Fruit fly (Drosophila melanogaster) whole organism, pupa: Measurements from ENCODE around the gene CG13609.

Experiments
- CG10348 ChIP-seq: fragments of 200-800 bp; sonication (Bioruptor generic); IDR thresholded peaks from 2 replicates; pipeline ENCODE4 v1.3.6; 2022; ENCODE audit warnings: missing biosample characterization, missing genetic modification characterization
- CG17806 ChIP-seq: fragments of 200-800 bp; sonication (Bioruptor generic); optimal IDR thresholded peaks from 2 replicates; lab custom pipeline; 2018; ENCODE audit warnings: missing biosample characterization, mild to moderate bottlenecking, missing genetic modification characterization, moderate library complexity
- CG32121 ChIP-seq: fragments of 200-800 bp; sonication (Bioruptor generic); IDR thresholded peaks from 2 replicates; pipeline ENCODE4 v1.3.6; 2022; ENCODE audit warnings: missing biosample characterization, missing genetic modification characterization
- CG34367 ChIP-seq: fragments of 200-800 bp; sonication (Bioruptor generic); optimal IDR thresholded peaks from 2 replicates; lab custom pipeline; 2018; ENCODE audit warnings: missing biosample characterization, mild to moderate bottlenecking, missing genetic modification characterization
- CG8301 ChIP-seq: fragments of 200-800 bp; sonication (Bioruptor generic); optimal IDR thresholded peaks from 2 replicates; lab custom pipeline; 2018; ENCODE audit warnings: missing biosample characterization, mild to moderate bottlenecking, missing genetic modification characterization
- D1 ChIP-seq: fragments of 200-800 bp; sonication (Bioruptor generic); optimal IDR thresholded peaks from 2 replicates; lab custom pipeline; 2018; ENCODE audit warnings: missing biosample characterization, mild to moderate bottlenecking, missing genetic modification characterization, moderate library complexity
- EcR ChIP-seq: fragments of 200-800 bp; sonication (Bioruptor generic); optimal IDR thresholded peaks from 3 replicates; lab custom pipeline; 2019; ENCODE audit warnings: missing biosample characterization, missing genetic modification characterization, mild to moderate bottlenecking, moderate library complexity, missing genetic modification reagents
- rn ChIP-seq: fragments of 200-800 bp; sonication (Bioruptor generic); IDR thresholded peaks from 2 replicates; pipeline ENCODE4 v1.3.6; 2022; ENCODE audit warnings: missing biosample characterization, missing genetic modification characterization

DNA sequence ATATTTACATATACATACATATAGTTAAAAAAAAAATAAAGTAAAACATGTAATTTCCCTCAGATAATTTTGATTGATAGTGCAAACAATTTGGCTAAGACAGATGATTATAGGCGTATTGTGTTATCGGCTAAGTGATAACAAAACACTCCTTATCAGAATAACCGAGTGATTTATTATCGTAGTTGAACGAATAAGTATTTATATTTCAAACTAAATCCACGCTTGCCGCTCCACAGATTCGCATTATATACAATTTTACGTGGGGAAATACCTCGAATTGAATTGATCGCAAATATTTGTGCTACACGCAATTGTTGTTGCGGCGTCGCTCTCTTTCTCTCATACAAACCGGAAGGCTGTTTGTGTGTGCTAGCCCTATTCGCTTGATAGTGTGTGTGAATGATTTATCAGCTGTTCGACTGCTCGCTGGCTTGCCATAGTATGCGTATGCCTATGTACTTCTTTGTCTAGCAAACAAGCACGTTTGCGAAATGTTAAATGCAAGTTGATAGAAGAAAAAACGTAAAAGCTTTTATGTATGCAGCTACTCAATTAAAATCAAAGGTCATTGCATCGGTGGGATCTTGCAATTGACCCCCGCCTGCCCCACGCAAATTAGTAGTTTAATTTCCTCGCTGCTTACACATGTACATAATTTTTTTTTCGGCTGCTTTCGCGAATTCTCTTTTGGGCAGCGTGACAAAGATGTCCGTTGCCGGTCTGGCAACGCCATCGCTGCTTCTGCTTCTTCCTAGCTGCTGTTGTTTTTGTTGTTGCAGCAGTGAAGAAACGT lies 6.7 kb downstream of the CG13609 start:
- TF ChIP-seq CG10348 (no peak), rn (no peak), CG17806 (tag; lab: Kevin White, UChicago) (no peak), CG8301 (tag; lab: Kevin White, UChicago) (no peak), CG34367 (no peak), EcR (GFP tag; lab: Kevin White, UChicago) (no peak), CG32121 (GFP tag; lab: Robert Waterston, UW) (no peak), D1 (tag; lab: Kevin White, UChicago) (no peak)
